Fruit fly (Drosophila melanogaster): Measurements from ENCODE around the gene Nup133.

Gene Nup133

dm6 chr3R:22673528-22673959, 16.9 kb upstream of the Nup133 start (continued):
- TF ChIP-seq twi (tag; optimal IDR thresholded peaks at IDR 0.05) = peak; percentile 69
- TF ChIP-seq Pdp1 (GFP tag; optimal IDR thresholded peaks at IDR 0.05) = peak; percentile 69 to 79
- no peak for TF ChIP-seq usp (GFP tag; optimal IDR thresholded peaks at IDR 0.05)
- TF ChIP-seq tll (GFP tag; optimal IDR thresholded peaks at IDR 0.05) = peak in 1 of 2 experiments; percentile 96
- TF ChIP-seq CG14014 (GFP tag; IDR thresholded peaks at IDR 0.05) = no peak
- no peak for TF ChIP-seq CG4328 (GFP tag; optimal IDR thresholded peaks at IDR 0.05)
- TF ChIP-seq CG4617 (GFP tag; optimal IDR thresholded peaks at IDR 0.05; ENCODE audit: borderline replicate concordance) = peak; percentile 7
- TF ChIP-seq CG4820 (GFP tag; optimal IDR thresholded peaks at IDR 0.05) = peak; percentile 74
- TF ChIP-seq pum (GFP tag; optimal IDR thresholded peaks at IDR 0.05) = peak; percentile 80
- TF ChIP-seq Mad (GFP tag; optimal IDR thresholded peaks at IDR 0.05) = peak; percentile 61
- TF ChIP-seq grau (tag; optimal IDR thresholded peaks at IDR 0.05) = peak; percentile 77
- TF ChIP-seq BtbVII (GFP tag; optimal IDR thresholded peaks at IDR 0.05) = peak; percentile 44
- peak; percentile 61 for TF ChIP-seq Six4 (GFP tag; optimal IDR thresholded peaks at IDR 0.05)
- TF ChIP-seq esg (GFP tag; conservative IDR thresholded peaks at IDR 0.05) = no peak
- TF ChIP-seq CG10565 (GFP tag; optimal IDR thresholded peaks at IDR 0.05) = no peak
- peak; percentile 68 for TF ChIP-seq CG8359 (GFP tag; optimal IDR thresholded peaks at IDR 0.05; ENCODE audit: borderline replicate concordance)
- TF ChIP-seq Stat92E (GFP tag; optimal IDR thresholded peaks at IDR 0.05) = peak in 1 of 3 experiments; percentile 51
- peak; percentile 83 for TF ChIP-seq CG8290 (GFP tag; optimal IDR thresholded peaks at IDR 0.05)
- peak in 1 of 2 experiments; percentile 81 for TF ChIP-seq CG8290 (tag; optimal IDR thresholded peaks at IDR 0.05)
- no peak for TF ChIP-seq pfk (GFP tag; optimal IDR thresholded peaks at IDR 0.05)
- TF ChIP-seq CG13287 (GFP tag; IDR thresholded peaks at IDR 0.05; ENCODE audit: partially characterized antibody) = no peak
- TF ChIP-seq dm (GFP tag; optimal IDR thresholded peaks at IDR 0.05) = peak; percentile 54
- no peak for TF ChIP-seq Atf6 (GFP tag; IDR thresholded peaks at IDR 0.05)
- peak; percentile 42 for TF ChIP-seq CG2116 (GFP tag; optimal IDR thresholded peaks at IDR 0.05)
- peak; percentile 30 for TF ChIP-seq nom (GFP tag; optimal IDR thresholded peaks at IDR 0.05)
- no peak for TF ChIP-seq Oaz (GFP tag; IDR thresholded peaks at IDR 0.05)
- no peak for TF ChIP-seq eyg (GFP tag; optimal IDR thresholded peaks at IDR 0.05)
- peak; percentile 54 for TF ChIP-seq maf-S (GFP tag; optimal IDR thresholded peaks at IDR 0.05)
- peak; percentile 56 for TF ChIP-seq chm (GFP tag; IDR thresholded peaks at IDR 0.05)
- peak; percentile 66 for TF ChIP-seq CG12219 (GFP tag; optimal IDR thresholded peaks at IDR 0.05)
- TF ChIP-seq pan (optimal IDR thresholded peaks at IDR 0.05) = no peak
- TF ChIP-seq pan (GFP tag; optimal IDR thresholded peaks at IDR 0.05 in 1 of 2, IDR thresholded peaks at IDR 0.05 in 1 of 2) = peak in 1 of 2 experiments; percentile 43
- TF ChIP-seq Fer2 (tag; optimal IDR thresholded peaks at IDR 0.05) = no peak
- TF ChIP-seq hkb (optimal IDR thresholded peaks at IDR 0.05) = no peak
- peak; percentile 42; the same call in 1 of the 2 replicates for TF ChIP-seq hkb (GFP tag; IDR thresholded peaks at IDR 0.05)
- peak in 1 of 2 experiments; percentile 20 for TF ChIP-seq crp (GFP tag; optimal IDR thresholded peaks at IDR 0.05)
- TF ChIP-seq CG32532 (GFP tag; IDR thresholded peaks at IDR 0.05) = no peak
- peak; percentile 71 for TF ChIP-seq CHES-1-like (GFP tag; optimal IDR thresholded peaks at IDR 0.05)
- TF ChIP-seq btn (GFP tag; optimal IDR thresholded peaks at IDR 0.05) = peak; percentile 33
- peak; percentile 81 for TF ChIP-seq Xrp1 (GFP tag; IDR thresholded peaks at IDR 0.05)
- no peak for TF ChIP-seq cas (GFP tag; IDR thresholded peaks at IDR 0.05)
- TF ChIP-seq CG16813 (GFP tag; IDR thresholded peaks at IDR 0.05; ENCODE audit: partially characterized antibody) = no peak
- peak; percentile 51 for TF ChIP-seq HLH54F (GFP tag; optimal IDR thresholded peaks at IDR 0.05)
- TF ChIP-seq CG34224 (GFP tag; IDR thresholded peaks at IDR 0.05; ENCODE audit: partially characterized antibody) = no peak
- no peak for TF ChIP-seq CG4282 (GFP tag; optimal IDR thresholded peaks at IDR 0.05)
- peak; percentile 31; the same call in 1 of the 2 replicates for TF ChIP-seq H2.0 (GFP tag; IDR thresholded peaks at IDR 0.05)
- peak; percentile 55 for TF ChIP-seq tap (tag; optimal IDR thresholded peaks at IDR 0.05)
- no peak for TF ChIP-seq CG18011 (GFP tag; optimal IDR thresholded peaks at IDR 0.05)
- no peak for TF ChIP-seq Aef1 (GFP tag; IDR thresholded peaks at IDR 0.05)
- TF ChIP-seq insv (GFP tag; optimal IDR thresholded peaks at IDR 0.05) = no peak
